Worm (Caenorhabditis elegans) whole organism, L2 larva: ENCODE results near the gene rab-39.

Experiments used
- lin-13 ChIP-seq: fragments of 150-350 bp; optimal IDR thresholded peaks from 2 replicates; lab custom pipeline; 2014; ENCODE audit warnings: missing biosample characterization, missing genetic modification reagents, missing genetic modification characterization
- lsy-2 ChIP-seq, 2 experiments: fragments of 150-350 bp in 1 of 2; sonication (generic microtip) in 1 of 2; optimal IDR thresholded peaks; 2 replicates each; lab custom pipeline; 2014 to 2017; ENCODE audit warnings: missing biosample characterization in 2 of 2, missing genetic modification characterization in 2 of 2
- mab-5 ChIP-seq: fragments of 150-350 bp; optimal IDR thresholded peaks from 2 replicates; lab custom pipeline; 2014; ENCODE audit warnings: missing biosample characterization, missing genetic modification characterization
- nhr-23 ChIP-seq: fragments of 150-350 bp; optimal IDR thresholded peaks from 2 replicates; lab custom pipeline; 2014; ENCODE audit warnings: missing biosample characterization, missing genetic modification reagents, missing genetic modification characterization
- nhr-237 ChIP-seq: fragments of 150-350 bp; optimal IDR thresholded peaks from 2 replicates; lab custom pipeline; 2014; ENCODE audit warnings: missing biosample characterization, missing genetic modification characterization

- TF ChIP-seq nhr-237 (tag; lab: Kevin White, UChicago) (no peak), lin-13 (GFP tag; lab: Kevin White, UChicago) (no peak), mab-5 (tag; lab: Kevin White, UChicago) (peak; percentile 93), lsy-2 (tag; optimal IDR thresholded peaks at IDR 0.05; lab: Kevin White, UChicago) (peak in 1 of 2 experiments; percentile 59), nhr-23 (no peak)
Measured at ce11 chrII:9306835-9307234, 15.9 kb downstream of the rab-39 start.
